Worm (Caenorhabditis elegans) whole organism, midembryonic: ENCODE data around the gene egg-1.

Experiments
- cog-1 ChIP-seq: sonication (generic microtip); optimal IDR thresholded peaks from 2 replicates; lab custom pipeline; 2016; ENCODE audit warnings: missing genetic modification characterization, missing compliant biosample characterization
- med-1 ChIP-seq: sonication (generic microtip); optimal IDR thresholded peaks from 2 replicates; lab custom pipeline; 2017; ENCODE audit warnings: missing genetic modification characterization, mild to moderate bottlenecking, missing compliant biosample characterization, antibody characterized with exemption, missing genetic modification reagents; ENCODE audit not compliant: insufficient read depth
- ztf-23 ChIP-seq: fragments of 200-800 bp; sonication (Bioruptor generic); IDR thresholded peaks from 2 replicates; pipeline ENCODE4 v1.3.6; 2022; ENCODE audit warnings: missing genetic modification reagents, missing genetic modification characterization, missing compliant biosample characterization

ce11 chrIII:5680141-5680540 is 47.8 kb upstream of the egg-1 start, which contains the start of gene pst-2:
- TF ChIP-seq ztf-23 (GFP tag; lab: Robert Waterston, UW) (no peak), cog-1 (no peak), med-1 (GFP tag; lab: Kevin White, UChicago) (no peak)
